Worm (Caenorhabditis elegans) whole organism, L1 larva: ENCODE results near the gene ZK1098.2.

Experiments used
- C04F5.9 ChIP-seq: sonication (generic microtip); optimal IDR thresholded peaks from 2 replicates; lab custom pipeline; 2016; ENCODE audit warnings: missing genetic modification characterization, missing compliant biosample characterization
- C16A3.4 ChIP-seq: fragments of 150-350 bp; optimal IDR thresholded peaks from 2 replicates; lab custom pipeline; 2014; ENCODE audit warnings: missing biosample characterization, missing genetic modification characterization
- F16B12.6 ChIP-seq: fragments of 150-350 bp; optimal IDR thresholded peaks from 2 replicates; lab custom pipeline; 2014; ENCODE audit warnings: missing biosample characterization, missing genetic modification characterization
- Y116A8C.19 ChIP-seq: sonication (generic microtip); optimal IDR thresholded peaks from 2 replicates; lab custom pipeline; 2016; ENCODE audit warnings: missing compliant biosample characterization, missing genetic modification characterization, borderline replicate concordance
- aha-1 ChIP-seq: fragments of 150-350 bp; optimal IDR thresholded peaks from 2 replicates; lab custom pipeline; 2014; ENCODE audit warnings: missing biosample characterization, missing genetic modification characterization
- ama-1 ChIP-seq: fragments of 150-350 bp; optimal IDR thresholded peaks from 2 replicates; lab custom pipeline; 2014
- blmp-1 ChIP-seq: fragments of 150-350 bp; optimal IDR thresholded peaks from 2 replicates; lab custom pipeline; 2014; ENCODE audit warnings: missing biosample characterization, missing genetic modification characterization
- ceh-63 ChIP-seq: fragments of 200-800 bp; sonication (Bioruptor generic); optimal IDR thresholded peaks from 2 replicates; lab custom pipeline; 2018; ENCODE audit warnings: mild to moderate bottlenecking, missing genetic modification characterization, missing compliant biosample characterization
- efl-1 ChIP-seq, 4 experiments: fragments of 150-350 bp; optimal IDR thresholded peaks in 3 of 4; peaks in 1 of 4; 1 replicate in 1 of 4; 2 replicates in 3 of 4; lab custom pipeline; 2014; ENCODE audit warnings: missing biosample characterization in 2 of 4, missing genetic modification characterization in 2 of 4, missing genetic modification reagents in 2 of 4
- efl-3 ChIP-seq: fragments of 200-800 bp; sonication (Bioruptor generic); optimal IDR thresholded peaks from 2 replicates; lab custom pipeline; 2018; ENCODE audit warnings: mild to moderate bottlenecking, missing genetic modification characterization, missing compliant biosample characterization
- elt-2 ChIP-seq: sonication (generic microtip); optimal IDR thresholded peaks from 2 replicates; lab custom pipeline; 2016; ENCODE audit warnings: missing genetic modification characterization, mild to moderate bottlenecking, inconsistent platforms, missing compliant biosample characterization, missing genetic modification reagents
- elt-3 ChIP-seq, 6 experiments: fragments of 150-350 bp in 1 of 6; sonication (generic microtip); optimal IDR thresholded peaks; 2 replicates each; lab custom pipeline; 2017 to 2018; ENCODE audit warnings: missing biosample characterization in 6 of 6, missing genetic modification characterization in 6 of 6, inconsistent platforms in 1 of 6
- fkh-4 ChIP-seq: sonication (generic microtip); optimal IDR thresholded peaks from 2 replicates; lab custom pipeline; 2016; ENCODE audit warnings: missing compliant biosample characterization, missing genetic modification characterization, borderline replicate concordance
- fkh-8 ChIP-seq: sonication (generic microtip); optimal IDR thresholded peaks from 2 replicates; lab custom pipeline; 2016; ENCODE audit warnings: mild to moderate bottlenecking, missing genetic modification characterization, missing compliant biosample characterization
- grh-1 ChIP-seq: fragments of 200-800 bp; sonication (Bioruptor generic); IDR thresholded peaks from 2 replicates; pipeline ENCODE4 v1.3.6; 2022; ENCODE audit warnings: missing genetic modification reagents, missing genetic modification characterization, missing compliant biosample characterization
- hlh-17 ChIP-seq: fragments of 200-800 bp; sonication (Bioruptor generic); optimal IDR thresholded peaks from 2 replicates; lab custom pipeline; 2018; ENCODE audit warnings: missing genetic modification characterization, mild to moderate bottlenecking, missing compliant biosample characterization, moderate library complexity, borderline replicate concordance
- hlh-4 ChIP-seq: sonication (generic microtip); optimal IDR thresholded peaks from 2 replicates; lab custom pipeline; 2016; ENCODE audit warnings: mild to moderate bottlenecking, missing genetic modification characterization, missing compliant biosample characterization
- hpl-2 ChIP-seq: fragments of 150-350 bp; optimal IDR thresholded peaks from 2 replicates; lab custom pipeline; 2014; ENCODE audit warnings: missing biosample characterization, missing genetic modification reagents, missing genetic modification characterization
- irx-1 ChIP-seq: sonication (generic microtip); optimal IDR thresholded peaks from 2 replicates; lab custom pipeline; 2016; ENCODE audit warnings: missing genetic modification characterization, missing compliant biosample characterization
- jun-1 ChIP-seq: fragments of 150-350 bp; optimal IDR thresholded peaks from 2 replicates; lab custom pipeline; 2014; ENCODE audit warnings: missing biosample characterization, missing genetic modification reagents, missing genetic modification characterization
- lin-13 ChIP-seq: fragments of 150-350 bp; optimal IDR thresholded peaks from 2 replicates; lab custom pipeline; 2014; ENCODE audit warnings: missing biosample characterization, missing genetic modification reagents, missing genetic modification characterization
- lin-14 ChIP-seq: fragments of 200-800 bp; sonication (Bioruptor generic); optimal IDR thresholded peaks from 2 replicates; lab custom pipeline; 2018; ENCODE audit warnings: mild to moderate bottlenecking, missing genetic modification characterization, moderate library complexity, missing compliant biosample characterization
- lin-35 ChIP-seq, 2 experiments: fragments of 150-350 bp; optimal IDR thresholded peaks; 2 replicates each; lab custom pipeline; 2014; ENCODE audit warnings: missing biosample characterization in 2 of 2, missing genetic modification characterization in 2 of 2, missing genetic modification reagents in 2 of 2
- lsy-2 ChIP-seq, 2 experiments: fragments of 150-350 bp; optimal IDR thresholded peaks; 2 replicates each; lab custom pipeline; 2014; ENCODE audit warnings: missing biosample characterization in 2 of 2, missing genetic modification characterization in 2 of 2
- mab-9 ChIP-seq: fragments of 200-800 bp; sonication (Bioruptor generic); IDR thresholded peaks from 2 replicates; pipeline ENCODE4 v1.3.6; 2022; ENCODE audit warnings: missing genetic modification reagents, missing genetic modification characterization, missing compliant biosample characterization
- mdl-1 ChIP-seq, 2 experiments: fragments of 150-350 bp; optimal IDR thresholded peaks; 2 replicates each; lab custom pipeline; 2014 to 2017; ENCODE audit warnings: missing biosample characterization in 2 of 2, missing genetic modification characterization in 2 of 2, inconsistent platforms in 1 of 2
- mep-1 ChIP-seq: fragments of 150-350 bp; optimal IDR thresholded peaks from 2 replicates; lab custom pipeline; 2014; ENCODE audit warnings: missing biosample characterization, missing genetic modification characterization
- nhr-11 ChIP-seq: fragments of 150-350 bp; optimal IDR thresholded peaks from 2 replicates; lab custom pipeline; 2014; ENCODE audit warnings: missing biosample characterization, missing genetic modification characterization
- nhr-20 ChIP-seq: sonication (generic microtip); optimal IDR thresholded peaks from 2 replicates; lab custom pipeline; 2016; ENCODE audit warnings: mild to moderate bottlenecking, missing genetic modification characterization, missing compliant biosample characterization
- nhr-47 ChIP-seq: sonication (generic microtip); optimal IDR thresholded peaks from 2 replicates; lab custom pipeline; 2016; ENCODE audit warnings: mild to moderate bottlenecking, missing genetic modification characterization, moderate library complexity, missing compliant biosample characterization
- nhr-71 ChIP-seq: sonication (generic microtip); optimal IDR thresholded peaks from 2 replicates; lab custom pipeline; 2016; ENCODE audit warnings: mild to moderate bottlenecking, missing genetic modification characterization, moderate library complexity, missing compliant biosample characterization
- nhr-77 ChIP-seq: fragments of 150-350 bp; optimal IDR thresholded peaks from 2 replicates; lab custom pipeline; 2014; ENCODE audit warnings: missing biosample characterization, missing genetic modification characterization
- nhr-85 ChIP-seq: sonication (generic microtip); peaks from one replicate; lab custom pipeline; 2016; ENCODE audit warnings: missing genetic modification characterization, inconsistent platforms, missing compliant biosample characterization
- nhr-90 ChIP-seq: sonication (generic microtip); optimal IDR thresholded peaks from 2 replicates; lab custom pipeline; 2016; ENCODE audit warnings: mild to moderate bottlenecking, missing genetic modification characterization, missing compliant biosample characterization; ENCODE audit not compliant: poor library complexity
- pag-3 ChIP-seq: sonication (generic microtip); optimal IDR thresholded peaks from 2 replicates; lab custom pipeline; 2017; ENCODE audit warnings: missing genetic modification characterization, mild to moderate bottlenecking, missing compliant biosample characterization, antibody characterized with exemption, borderline replicate concordance; ENCODE audit not compliant: insufficient read depth
- pax-3 ChIP-seq: fragments of 200-800 bp; sonication (Bioruptor generic); optimal IDR thresholded peaks from 2 replicates; lab custom pipeline; 2018; ENCODE audit warnings: mild to moderate bottlenecking, missing genetic modification characterization, moderate library complexity, missing compliant biosample characterization
- rnt-1 ChIP-seq: sonication (generic microtip); optimal IDR thresholded peaks from 2 replicates; lab custom pipeline; 2016; ENCODE audit warnings: mild to moderate bottlenecking, missing genetic modification characterization, moderate library complexity, missing compliant biosample characterization
- skn-1 ChIP-seq: fragments of 150-350 bp; optimal IDR thresholded peaks from 2 replicates; lab custom pipeline; 2014; ENCODE audit warnings: missing biosample characterization, missing genetic modification characterization
- snu-23 ChIP-seq: sonication (generic microtip); optimal IDR thresholded peaks from 2 replicates; lab custom pipeline; 2016; ENCODE audit warnings: missing genetic modification characterization, missing compliant biosample characterization
- sox-4 ChIP-seq: sonication (generic microtip); optimal IDR thresholded peaks from 2 replicates; lab custom pipeline; 2016; ENCODE audit warnings: missing genetic modification characterization, missing compliant biosample characterization
- unc-86 ChIP-seq: sonication (generic microtip); optimal IDR thresholded peaks from 2 replicates; lab custom pipeline; 2016; ENCODE audit warnings: missing genetic modification characterization, missing compliant biosample characterization
- vab-15 ChIP-seq: sonication (generic microtip); optimal IDR thresholded peaks from 2 replicates; lab custom pipeline; 2017; ENCODE audit warnings: missing genotype, mild to moderate bottlenecking, missing genetic modification characterization, missing compliant biosample characterization
- zip-4 ChIP-seq: fragments of 200-800 bp; sonication (Bioruptor generic); optimal IDR thresholded peaks from 2 replicates; lab custom pipeline; 2018; ENCODE audit warnings: mild to moderate bottlenecking, missing genetic modification characterization, moderate library complexity, missing compliant biosample characterization

ZK1098.2 gene

DNA sequence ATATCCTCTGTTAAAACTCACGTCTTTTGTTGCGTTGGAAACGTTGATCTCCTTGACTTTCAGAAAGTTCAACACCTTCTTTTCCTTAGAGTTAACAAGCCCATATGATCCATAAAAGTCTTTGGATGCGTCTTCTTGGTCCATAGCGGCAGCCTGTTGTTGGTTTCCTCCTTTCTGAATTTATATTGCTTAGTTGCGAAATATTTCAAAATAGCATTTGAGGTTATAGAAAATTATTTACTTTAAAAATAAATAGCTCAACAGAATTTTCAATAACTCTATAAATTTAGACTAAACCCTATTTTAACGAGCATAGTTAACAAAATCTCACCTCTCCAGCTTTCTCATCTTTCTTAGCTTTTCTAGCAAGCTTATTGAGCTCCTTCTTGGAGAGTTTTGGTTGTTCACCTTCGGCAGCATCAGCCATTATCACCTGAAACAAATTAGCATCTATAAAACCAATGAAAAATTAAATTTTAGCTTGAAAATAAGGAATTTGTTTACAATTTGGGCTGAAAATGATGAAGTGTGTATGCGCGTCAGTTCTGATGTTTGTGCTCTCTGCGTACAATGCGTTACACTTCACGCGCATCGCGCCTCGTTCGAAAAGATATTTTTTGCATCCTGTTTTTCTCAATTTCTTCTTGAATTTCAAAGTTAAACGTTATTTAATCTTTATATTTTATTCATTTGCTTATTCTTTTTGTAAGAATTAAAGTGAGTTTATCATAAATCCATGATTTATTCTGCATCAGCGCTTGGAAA, 38.0 kb upstream of the ZK1098.2 start, which contains the start of the genes dars-1 and ctr-9 (continued):
- TF ChIP-seq vab-15 (no peak), hlh-4 (tag; lab: Kevin White, UChicago) (no peak), sox-4 (no peak), rnt-1 (tag; lab: Kevin White, UChicago) (no peak), blmp-1 (tag; lab: Kevin White, UChicago) (no peak), nhr-11 (tag; lab: Kevin White, UChicago) (no peak), efl-3 (GFP tag; lab: Kevin White, UChicago) (no peak), F16B12.6 (tag; lab: Kevin White, UChicago) (peak; percentile 86), fkh-8 (no peak), grh-1 (GFP tag; lab: Robert Waterston, UW) (no peak), nhr-77 (tag; lab: Kevin White, UChicago) (no peak), mab-9 (no peak), ama-1 (no peak), ceh-63 (no peak), lin-14 (GFP tag; lab: Kevin White, UChicago) (no peak), Y116A8C.19 (tag; lab: Kevin White, UChicago) (no peak), pax-3 (tag; lab: Kevin White, UChicago) (no peak), zip-4 (GFP tag; lab: Kevin White, UChicago) (peak; percentile 25), irx-1 (tag; lab: Kevin White, UChicago) (no peak), mep-1 (tag; lab: Kevin White, UChicago) (no peak), pag-3 (tag; lab: Kevin White, UChicago) (no peak), fkh-4 (tag; lab: Kevin White, UChicago) (no peak)

DNA sequence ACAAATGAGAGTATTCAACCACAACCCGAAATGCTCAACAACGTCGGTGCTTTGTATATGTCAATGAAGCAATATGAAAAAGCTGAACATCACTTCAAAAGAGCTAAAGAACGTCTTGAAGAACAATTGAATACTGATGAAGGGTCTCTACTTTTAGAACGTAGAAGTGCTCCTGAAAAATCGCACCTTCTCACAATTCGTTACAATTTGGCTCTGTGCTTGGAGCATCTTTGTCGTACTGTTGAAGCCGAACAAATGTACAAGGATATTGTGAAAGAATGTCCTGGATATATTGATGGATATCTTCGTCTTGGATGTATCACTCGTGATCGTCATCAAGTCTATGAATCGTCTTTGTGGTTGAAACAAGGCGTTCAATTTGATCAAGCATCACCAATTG, 34.8 kb upstream of the ZK1098.2 start:
- TF ChIP-seq jun-1 (tag; lab: Kevin White, UChicago) (no peak), nhr-47 (tag; lab: Kevin White, UChicago) (no peak), efl-1 (optimal IDR thresholded peaks at IDR 0.05; lab: Kevin White, UChicago) (no peak), efl-1 (GFP tag; optimal IDR thresholded peaks at IDR 0.05 in 1 of 2; lab: Kevin White, UChicago) (peak in 1 of 2 experiments; percentile 91)

DNA sequence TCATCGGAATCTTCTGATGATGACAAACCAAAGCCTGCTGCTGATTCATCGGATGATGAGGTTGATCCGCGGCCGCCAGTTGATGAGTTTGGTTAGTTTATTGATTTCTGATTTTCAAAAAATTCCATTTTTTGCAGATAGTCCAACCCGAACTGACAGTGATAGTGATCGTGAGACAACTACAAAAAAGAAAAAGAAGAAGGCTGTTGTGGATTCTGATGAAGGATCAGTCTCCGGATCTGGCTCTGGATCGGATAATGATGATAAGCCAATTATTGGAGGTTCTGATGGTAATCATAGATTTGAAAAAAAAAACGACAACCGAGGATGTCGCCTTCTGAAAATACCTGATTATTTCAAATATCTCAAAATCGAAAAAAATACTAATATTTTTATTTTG, 32.9 kb upstream of the ZK1098.2 start:
- TF ChIP-seq efl-1 (optimal IDR thresholded peaks at IDR 0.05; lab: Kevin White, UChicago) = no peak
- peak in 1 of 2 experiments; percentile 90 for TF ChIP-seq efl-1 (GFP tag; optimal IDR thresholded peaks at IDR 0.05 in 1 of 2; lab: Kevin White, UChicago)
- no peak for TF ChIP-seq zip-4 (GFP tag; lab: Kevin White, UChicago)

DNA sequence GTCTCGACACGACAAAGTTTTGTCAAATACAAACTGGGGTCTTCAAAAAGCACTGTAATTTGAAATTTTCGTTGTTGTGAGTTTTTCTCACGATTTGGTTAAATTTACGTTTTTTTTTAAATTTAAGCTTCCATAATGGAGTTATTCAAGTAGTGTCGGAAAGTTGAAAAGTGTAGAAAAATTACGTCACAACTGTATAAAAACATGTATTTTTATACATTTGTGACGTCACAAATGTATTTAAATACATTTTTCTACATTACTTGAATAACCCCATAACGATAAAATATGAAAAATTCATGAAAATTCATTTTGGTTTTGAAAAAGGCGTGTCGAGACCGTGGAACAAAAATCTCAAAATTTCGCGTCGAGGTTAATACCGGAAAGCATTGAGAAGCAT, 31.5 kb upstream of the ZK1098.2 start:
- TF ChIP-seq C16A3.4 (tag; lab: Kevin White, UChicago) (no peak), C04F5.9 (no peak), mdl-1 (tag; optimal IDR thresholded peaks at IDR 0.05; lab: Kevin White, UChicago) (no peak)

DNA sequence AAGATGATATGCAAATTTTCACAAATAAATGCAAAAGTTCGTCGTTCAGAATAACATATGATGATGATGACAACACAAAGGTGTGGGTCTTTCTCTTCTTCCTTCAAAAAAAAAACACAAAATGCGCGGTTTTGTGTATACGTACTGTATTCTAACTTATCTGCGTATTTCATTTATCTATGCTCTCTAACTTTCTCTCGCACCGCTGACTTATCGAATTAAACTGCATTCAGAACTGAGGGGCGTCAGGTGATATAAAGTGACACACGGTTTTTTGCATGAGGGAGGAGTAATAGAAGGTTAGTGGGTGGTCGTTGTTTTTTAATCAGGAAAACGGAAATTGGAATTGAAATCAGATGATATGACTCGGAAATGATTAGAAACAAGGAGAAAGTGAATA, 28.7 kb upstream of the ZK1098.2 start, which contains the start of gene sod-4:
Gene sod-4 (minus strand): TSS at position 109 of the 400 bp plus-strand sequence.
- TF ChIP-seq mep-1 (tag; lab: Kevin White, UChicago) (peak; percentile 63), nhr-71 (tag; lab: Kevin White, UChicago) (peak; percentile 64), hpl-2 (no peak), skn-1 (peak; percentile 25), lin-35 (GFP tag; optimal IDR thresholded peaks at IDR 0.05; lab: Kevin White, UChicago) (peak in 1 of 2 experiments; percentile 77), unc-86 (no peak), nhr-90 (tag; lab: Kevin White, UChicago) (peak; percentile 42), nhr-77 (tag; lab: Kevin White, UChicago) (no peak), lin-13 (GFP tag; lab: Kevin White, UChicago) (peak; percentile 13), elt-3 (tag; optimal IDR thresholded peaks at IDR 0.05; lab: Kevin White, UChicago) (peak in 2 of 6 experiments; percentile 33 to 90), lin-14 (GFP tag; lab: Kevin White, UChicago) (peak; percentile 83), elt-2 (tag; lab: Kevin White, UChicago) (no peak), aha-1 (tag; lab: Kevin White, UChicago) (no peak), nhr-20 (tag; lab: Kevin White, UChicago) (peak; percentile 64), snu-23 (peak; percentile 71), pag-3 (tag; lab: Kevin White, UChicago) (peak; percentile 2), nhr-85 (peak; percentile 85), lsy-2 (tag; optimal IDR thresholded peaks at IDR 0.05; lab: Kevin White, UChicago) (peak in 1 of 2 experiments; percentile 57), vab-15 (no peak), hlh-17 (GFP tag; lab: Kevin White, UChicago) (no peak)
